Worm (Caenorhabditis elegans): ENCODE measurements around the gene unc-83.

DNA sequence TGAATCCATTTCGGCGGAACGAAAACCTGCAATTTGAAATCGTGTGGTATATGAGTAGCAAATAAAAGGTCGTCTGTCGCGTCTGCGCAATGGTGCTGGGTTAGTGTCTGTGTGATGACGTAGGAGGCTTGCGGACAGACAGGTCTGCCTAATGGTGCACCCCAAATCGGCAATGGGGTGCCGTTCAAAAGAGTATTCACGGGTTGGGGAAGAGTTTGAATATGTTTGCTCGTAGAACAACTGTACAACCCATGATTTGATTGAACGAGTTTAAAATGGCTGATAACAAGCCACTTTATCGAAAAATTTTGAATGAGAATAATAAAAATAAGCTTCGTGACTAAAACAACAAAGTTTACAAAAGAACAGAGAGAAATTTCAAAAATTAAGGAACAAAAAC is 38.9 kb upstream of the unc-83 start, which contains the start of gene T05H4.11:
- TF ChIP-seq snpc-4 (GFP tag; optimal IDR thresholded peaks at IDR 0.05) (no peak), snpc-4 (tag; optimal IDR thresholded peaks at IDR 0.05) (no peak), ztf-26 (tag; optimal IDR thresholded peaks at IDR 0.05) (no peak), hrde-1 (tag; optimal IDR thresholded peaks at IDR 0.05; ENCODE audit: borderline replicate concordance) (no peak)

All from whole organism, young adult.